Fruit fly (Drosophila melanogaster) whole organism, embryonic: ENCODE results near the gene CG43245.

Experiments used
- ATbp ChIP-seq: fragments of 200-800 bp; sonication (Bioruptor generic); optimal IDR thresholded peaks from 2 replicates; lab custom pipeline; 2017; ENCODE audit warnings: missing biosample characterization, mild to moderate bottlenecking, missing genetic modification characterization, missing genetic modification reagents
- Atf6 ChIP-seq: fragments of 200-800 bp; sonication (Bioruptor generic); IDR thresholded peaks from 2 replicates; pipeline ENCODE4 v1.3.6; 2022; ENCODE audit warnings: missing biosample characterization, missing genetic modification characterization
- B-H1 ChIP-seq: fragments of 200-800 bp; sonication (Bioruptor generic); IDR thresholded peaks from 3 replicates; pipeline ENCODE4 v1.3.6; 2022; ENCODE audit warnings: missing biosample characterization, missing genetic modification characterization
- CG10147 ChIP-seq: fragments of 200-800 bp; sonication (Bioruptor generic); optimal IDR thresholded peaks from 2 replicates; lab custom pipeline; 2019; ENCODE audit warnings: missing biosample characterization, mild to moderate bottlenecking, missing genetic modification characterization, moderate library complexity
- CG1024 ChIP-seq: fragments of 200-800 bp; sonication (Bioruptor generic); IDR thresholded peaks from 2 replicates; pipeline ENCODE4 v1.3.6; 2022; ENCODE audit warnings: missing biosample characterization, missing genetic modification characterization
- CG11085 ChIP-seq: fragments of 200-800 bp; sonication (Bioruptor generic); IDR thresholded peaks from 2 replicates; pipeline ENCODE4 v1.3.6; 2022; ENCODE audit warnings: missing biosample characterization, missing genetic modification characterization
- CG11560 ChIP-seq: fragments of 200-800 bp; sonication (Bioruptor generic); IDR thresholded peaks from 3 replicates; pipeline ENCODE4 v1.3.6; 2022; ENCODE audit warnings: missing biosample characterization, missing genetic modification characterization
- CG1233 ChIP-seq: fragments of 200-800 bp; sonication (Bioruptor generic); optimal IDR thresholded peaks from 4 replicates; lab custom pipeline; 2018; ENCODE audit warnings: missing biosample characterization, mild to moderate bottlenecking, missing genetic modification characterization
- CG13123 ChIP-seq: fragments of 200-800 bp; sonication (Bioruptor generic); optimal IDR thresholded peaks from 2 replicates; lab custom pipeline; 2016; ENCODE audit warnings: missing biosample characterization, missing genetic modification characterization
- CG13287 ChIP-seq: fragments of 200-800 bp; sonication (Bioruptor generic); IDR thresholded peaks from 2 replicates; pipeline ENCODE4 v1.3.6; 2022; ENCODE audit warnings: missing biosample characterization, missing genetic modification characterization; ENCODE audit not compliant: partially characterized antibody
- CG14667 ChIP-seq: fragments of 200-800 bp; sonication (Bioruptor generic); IDR thresholded peaks from 2 replicates; pipeline ENCODE4 v1.3.6; 2022; ENCODE audit warnings: missing biosample characterization, missing genetic modification characterization
- CG15696 ChIP-seq: fragments of 200-800 bp; sonication (Bioruptor generic); optimal IDR thresholded peaks from 2 replicates; lab custom pipeline; 2019; ENCODE audit warnings: missing biosample characterization, mild to moderate bottlenecking, missing genetic modification characterization, moderate library complexity
- CG17186 ChIP-seq: fragments of 200-800 bp; sonication (Bioruptor generic); optimal IDR thresholded peaks from 3 replicates; lab custom pipeline; 2017; ENCODE audit warnings: missing biosample characterization, missing genetic modification reagents, missing genetic modification characterization
- CG17829 ChIP-seq: fragments of 200-800 bp; optimal IDR thresholded peaks from 2 replicates; lab custom pipeline; 2019; ENCODE audit warnings: missing biosample characterization, mild to moderate bottlenecking, missing genetic modification characterization, moderate library complexity
- CG2199 ChIP-seq: fragments of 200-800 bp; sonication (Bioruptor generic); IDR thresholded peaks from 3 replicates; pipeline ENCODE4 v1.3.6; 2022; ENCODE audit warnings: missing biosample characterization, missing genetic modification characterization
- CG2712 ChIP-seq: fragments of 200-800 bp; optimal IDR thresholded peaks from 3 replicates; lab custom pipeline; 2019; ENCODE audit warnings: missing biosample characterization, mild to moderate bottlenecking, missing genetic modification characterization, moderate library complexity
- CG31365 ChIP-seq: fragments of 200-800 bp; sonication (Bioruptor generic); optimal IDR thresholded peaks from 2 replicates; lab custom pipeline; 2018; ENCODE audit warnings: missing biosample characterization, mild to moderate bottlenecking, missing genetic modification characterization
- CG3163 ChIP-seq: fragments of 200-800 bp; sonication (Bioruptor generic); optimal IDR thresholded peaks from 3 replicates; lab custom pipeline; 2016; ENCODE audit warnings: missing biosample characterization, missing genetic modification characterization
- CG3407 ChIP-seq: fragments of 200-800 bp; sonication (Bioruptor generic); optimal IDR thresholded peaks from 2 replicates; lab custom pipeline; 2018; ENCODE audit warnings: missing biosample characterization, mild to moderate bottlenecking, missing genetic modification characterization
- CG34422 ChIP-seq: fragments of 200-800 bp; sonication (Bioruptor generic); IDR thresholded peaks from 3 replicates; pipeline ENCODE4 v1.3.6; 2022; ENCODE audit warnings: missing biosample characterization, missing genetic modification characterization
- CG3995 ChIP-seq: fragments of 200-800 bp; sonication (Bioruptor generic); optimal IDR thresholded peaks from 3 replicates; lab custom pipeline; 2016; ENCODE audit warnings: missing biosample characterization, missing genetic modification characterization
- CG5180 ChIP-seq: fragments of 200-800 bp; sonication (Bioruptor generic); optimal IDR thresholded peaks from 3 replicates; lab custom pipeline; 2017; ENCODE audit warnings: missing biosample characterization, missing genetic modification characterization, mild to moderate bottlenecking, moderate library complexity, missing genetic modification reagents
- Deaf1 ChIP-seq: fragments of 200-800 bp; optimal IDR thresholded peaks from 3 replicates; lab custom pipeline; 2019; ENCODE audit warnings: missing biosample characterization, mild to moderate bottlenecking, missing genetic modification characterization, moderate library complexity
- H15 ChIP-seq: fragments of 200-800 bp; sonication (Bioruptor generic); IDR thresholded peaks from 3 replicates; pipeline ENCODE4 v1.3.6; 2022; ENCODE audit warnings: missing biosample characterization, missing genetic modification characterization
- Hmx ChIP-seq: fragments of 200-800 bp; sonication (Bioruptor generic); optimal IDR thresholded peaks from 2 replicates; lab custom pipeline; 2016; ENCODE audit warnings: missing biosample characterization, missing genetic modification characterization
- Hsf ChIP-seq: fragments of 200-800 bp; sonication (Bioruptor generic); optimal IDR thresholded peaks from 3 replicates; lab custom pipeline; 2016; ENCODE audit warnings: missing biosample characterization, missing genetic modification characterization
- Jarid2 ChIP-seq: fragments of 200-800 bp; sonication (Bioruptor generic); optimal IDR thresholded peaks from 3 replicates; lab custom pipeline; 2017; ENCODE audit warnings: mild to moderate bottlenecking, missing biosample characterization, missing genetic modification reagents, missing genetic modification characterization
- Oli ChIP-seq: fragments of 200-800 bp; sonication (Bioruptor generic); optimal IDR thresholded peaks from 2 replicates; lab custom pipeline; 2018; ENCODE audit warnings: missing biosample characterization, mild to moderate bottlenecking, missing genetic modification characterization, moderate library complexity
- Rx ChIP-seq: fragments of 200-800 bp; sonication (Bioruptor generic); IDR thresholded peaks from 2 replicates; pipeline ENCODE4 v1.3.6; 2022; ENCODE audit warnings: missing biosample characterization, missing genetic modification characterization
- Sox100B ChIP-seq: fragments of 200-800 bp; sonication (Bioruptor generic); optimal IDR thresholded peaks from 3 replicates; lab custom pipeline; 2018; ENCODE audit warnings: missing biosample characterization, mild to moderate bottlenecking, missing genetic modification characterization
- Stat92E ChIP-seq, 3 experiments: fragments of >200 bp in 2 of 3; fragments of 200-800 bp in 1 of 3; sonication (Bioruptor generic) in 1 of 3; optimal IDR thresholded peaks; 2 replicates each; lab custom pipeline; 2017 to 2019; ENCODE audit warnings: missing biosample characterization in 3 of 3, missing genetic modification characterization in 3 of 3, mild to moderate bottlenecking in 1 of 3, moderate library complexity in 1 of 3
- Taf1 ChIP-seq: fragments of 200-800 bp; sonication (Bioruptor generic); IDR thresholded peaks from 2 replicates; pipeline ENCODE4 v1.3.6; 2022; ENCODE audit warnings: missing biosample characterization, missing genetic modification characterization
- dimm ChIP-seq: fragments of 200-800 bp; sonication (Bioruptor generic); IDR thresholded peaks from 2 replicates; pipeline ENCODE4 v1.3.6; 2022; ENCODE audit warnings: missing biosample characterization, missing genetic modification characterization
- dmrt11E ChIP-seq: fragments of 200-800 bp; sonication (Bioruptor generic); optimal IDR thresholded peaks from 3 replicates; lab custom pipeline; 2018; ENCODE audit warnings: missing biosample characterization, mild to moderate bottlenecking, missing genetic modification characterization, moderate library complexity
- dmrt99B ChIP-seq: fragments of 200-800 bp; sonication (Bioruptor generic); optimal IDR thresholded peaks from 2 replicates; lab custom pipeline; 2018; ENCODE audit warnings: missing biosample characterization, mild to moderate bottlenecking, missing genetic modification characterization, moderate library complexity
- h ChIP-seq: fragments of >200 bp; optimal IDR thresholded peaks from 2 replicates; lab custom pipeline; 2017
- lola ChIP-seq, 3 experiments: fragments of >200 bp in 2 of 3; fragments of 200-800 bp in 1 of 3; sonication (Bioruptor generic) in 1 of 3; optimal IDR thresholded peaks; 2 replicates each; lab custom pipeline; 2017 to 2019; ENCODE audit warnings: missing biosample characterization in 3 of 3, missing genetic modification characterization in 3 of 3, mild to moderate bottlenecking in 1 of 3, moderate library complexity in 1 of 3
- onecut ChIP-seq: fragments of 200-800 bp; sonication (Bioruptor generic); IDR thresholded peaks from 2 replicates; pipeline ENCODE4 v1.3.6; 2022; ENCODE audit warnings: missing biosample characterization, missing genetic modification characterization
- pan ChIP-seq, 4 experiments: fragments of >200 bp in 3 of 4; fragments of 200-800 bp in 1 of 4; sonication (Bioruptor generic) in 1 of 4; optimal IDR thresholded peaks in 3 of 4; IDR thresholded peaks in 1 of 4; 2 replicates each; pipeline versions ENCODE4 v1.3.6 to Lab custom; 2017 to 2022; ENCODE audit warnings: missing biosample characterization in 2 of 4, missing genetic modification characterization in 2 of 4, mixed read lengths in 1 of 4
- phol ChIP-seq: fragments of 200-800 bp; sonication (Bioruptor generic); optimal IDR thresholded peaks from 3 replicates; lab custom pipeline; 2018; ENCODE audit warnings: missing biosample characterization, mild to moderate bottlenecking, missing genetic modification characterization, moderate library complexity
- prd ChIP-seq, 3 experiments: fragments of >200 bp in 2 of 3; fragments of 200-800 bp in 1 of 3; sonication (Bioruptor generic) in 1 of 3; optimal IDR thresholded peaks in 2 of 3; IDR thresholded peaks in 1 of 3; 2 replicates in 2 of 3; 3 replicates in 1 of 3; pipeline versions ENCODE4 v1.3.6 to Lab custom; 2017 to 2022; ENCODE audit warnings: missing biosample characterization in 1 of 3, missing genetic modification characterization in 1 of 3
- run ChIP-seq: fragments of 200-800 bp; sonication (Bioruptor generic); optimal IDR thresholded peaks from 3 replicates; lab custom pipeline; 2018; ENCODE audit warnings: missing biosample characterization, mild to moderate bottlenecking, missing genetic modification characterization
- schlank ChIP-seq: fragments of 200-800 bp; sonication (Bioruptor generic); optimal IDR thresholded peaks from 2 replicates; lab custom pipeline; 2018; ENCODE audit warnings: missing biosample characterization, mild to moderate bottlenecking, missing genetic modification characterization
- sim ChIP-seq: fragments of 200-800 bp; sonication (Bioruptor generic); IDR thresholded peaks from 2 replicates; pipeline ENCODE4 v1.3.6; 2022; ENCODE audit warnings: missing biosample characterization, missing genetic modification characterization
- ttk ChIP-seq: fragments of 200-800 bp; sonication (Bioruptor generic); IDR thresholded peaks from 2 replicates; pipeline ENCODE4 v2.1.2; 2022; ENCODE audit warnings: missing biosample characterization, missing genetic modification characterization
- vfl ChIP-seq: fragments of 200-800 bp; sonication (Bioruptor generic); optimal IDR thresholded peaks from 2 replicates; lab custom pipeline; 2016; ENCODE audit warnings: missing biosample characterization, missing genetic modification characterization
- zen2 ChIP-seq: fragments of 200-800 bp; sonication (Bioruptor generic); IDR thresholded peaks from 3 replicates; pipeline ENCODE4 v1.3.6; 2022; ENCODE audit warnings: missing biosample characterization, missing genetic modification characterization; ENCODE audit not compliant: partially characterized antibody

Gene CG43245

DNA sequence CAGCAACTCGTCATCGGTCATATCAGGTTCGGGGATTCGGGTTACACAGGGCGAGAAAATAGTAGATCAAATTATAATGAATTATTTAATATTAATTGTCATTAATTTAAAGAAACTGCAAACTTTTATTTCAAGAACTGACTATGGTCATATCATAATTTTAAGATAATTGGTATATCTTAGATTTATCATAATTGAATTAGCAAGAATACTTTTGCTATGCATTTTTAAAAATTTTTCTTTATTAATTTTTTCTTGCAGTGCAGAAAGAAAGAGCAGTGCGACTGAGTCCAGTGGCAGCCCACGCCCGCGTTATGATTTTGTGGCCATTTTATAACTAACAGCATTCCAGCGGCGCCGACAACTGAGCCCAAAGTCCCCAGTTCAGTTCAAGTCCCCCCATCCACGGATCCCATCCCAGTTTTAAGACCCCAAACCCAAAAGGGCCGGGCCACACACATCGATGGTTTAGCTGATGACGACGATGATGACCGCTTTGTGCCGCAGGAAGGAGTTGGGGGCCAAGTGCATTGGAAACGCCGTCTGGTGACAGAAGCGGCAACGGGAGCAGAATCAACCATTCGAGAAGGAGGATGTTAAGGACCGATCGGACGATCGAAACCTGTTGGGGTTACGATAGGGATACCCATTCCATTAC is 931 bp downstream of the CG43245 start (continued):
- peak; percentile 89 for TF ChIP-seq CG17829 (tag; lab: Kevin White, UChicago)
- no peak for TF ChIP-seq CG11085 (GFP tag; lab: Robert Waterston, UW)
- no peak for TF ChIP-seq dimm (GFP tag; lab: Robert Waterston, UW)
- TF ChIP-seq CG15696 = peak; percentile 76
- TF ChIP-seq CG3163 = no peak
- peak; percentile 39 for TF ChIP-seq Deaf1 (tag; lab: Kevin White, UChicago)
- TF ChIP-seq CG3407 (GFP tag; lab: Kevin White, UChicago) = peak; percentile 64
- TF ChIP-seq Oli (tag; lab: Kevin White, UChicago) = peak; percentile 64
- 0 out of 2 replicates have a peak, but pooled peaks have one; percentile 20 for TF ChIP-seq Taf1 (GFP tag; lab: Robert Waterston, UW)
- TF ChIP-seq CG1024 (GFP tag; lab: Robert Waterston, UW) = 0 out of 2 replicates have a peak, but pooled peaks have one; percentile 10
- peak; percentile 62 for TF ChIP-seq ATbp (GFP tag; lab: Kevin White, UChicago)
- 0 out of 3 replicates have a peak, but pooled peaks have one; percentile 37 for TF ChIP-seq CG34422 (GFP tag; lab: Robert Waterston, UW)
- TF ChIP-seq CG5180 (GFP tag; lab: Kevin White, UChicago) = peak; percentile 45
- peak; percentile 78 for TF ChIP-seq Sox100B (GFP tag; lab: Kevin White, UChicago)
- TF ChIP-seq CG1233 (GFP tag; lab: Kevin White, UChicago) = peak; percentile 45
- peak in 1 of 3 experiments; percentile 91 for TF ChIP-seq Stat92E (GFP tag; optimal IDR thresholded peaks at IDR 0.05; lab: Kevin White, UChicago)
- peak; percentile 95 for TF ChIP-seq dmrt11E (tag; lab: Kevin White, UChicago)
- TF ChIP-seq CG2199 (GFP tag; lab: Robert Waterston, UW) = no peak
- no peak for TF ChIP-seq zen2 (GFP tag; lab: Robert Waterston, UW)
- TF ChIP-seq CG13287 (GFP tag; lab: Robert Waterston, UW) = no peak
- 0 out of 2 replicates have a peak, but pooled peaks have one; percentile 34 for TF ChIP-seq CG14667
- no peak for TF ChIP-seq Hmx
- no peak for TF ChIP-seq Rx (GFP tag; lab: Robert Waterston, UW)
- no peak for TF ChIP-seq B-H1
- no peak for TF ChIP-seq CG31365 (tag; lab: Kevin White, UChicago)
- no peak for TF ChIP-seq CG17186 (GFP tag; lab: Kevin White, UChicago)
- TF ChIP-seq h (lab: Kevin White, UChicago) = no peak
- peak; percentile 87 for TF ChIP-seq phol
- no peak for TF ChIP-seq schlank (tag; lab: Kevin White, UChicago)
- TF ChIP-seq lola (GFP tag; optimal IDR thresholded peaks at IDR 0.05; lab: Kevin White, UChicago) = peak in 1 of 3 experiments; percentile 95
- TF ChIP-seq Atf6 (GFP tag; lab: Robert Waterston, UW) = peak; percentile 16; the same call in 1 of the 2 replicates
- 0 out of 3 replicates have a peak, but pooled peaks have one; percentile 33 for TF ChIP-seq CG11560 (tag; lab: Robert Waterston, UW)
- TF ChIP-seq pan (optimal IDR thresholded peaks at IDR 0.05; lab: Kevin White, UChicago) = no peak
- peak in 1 of 2 experiments; percentile 32 for TF ChIP-seq pan (GFP tag; optimal IDR thresholded peaks at IDR 0.05 in 1 of 2, IDR thresholded peaks at IDR 0.05 in 1 of 2)
- TF ChIP-seq CG10147 (GFP tag; lab: Kevin White, UChicago) = peak; percentile 24
- no peak for TF ChIP-seq CG3995 (GFP tag; lab: Kevin White, UChicago)
- TF ChIP-seq run (tag; lab: Kevin White, UChicago) = peak; percentile 1
- no peak for TF ChIP-seq vfl
- TF ChIP-seq onecut (GFP tag; lab: Robert Waterston, UW) = peak; percentile 23
- TF ChIP-seq H15 (GFP tag; lab: Robert Waterston, UW) = no peak
- TF ChIP-seq Hsf = peak; percentile 33
- TF ChIP-seq dmrt99B (tag; lab: Kevin White, UChicago) = peak; percentile 51
- peak; percentile 77 for TF ChIP-seq sim (GFP tag; lab: Robert Waterston, UW)
- no peak for TF ChIP-seq prd (optimal IDR thresholded peaks at IDR 0.05; lab: Kevin White, UChicago)
- TF ChIP-seq prd (GFP tag; IDR thresholded peaks at IDR 0.05; lab: Robert Waterston, UW) = peak; percentile 63
- peak; percentile 28 for TF ChIP-seq CG13123
- 0 out of 2 replicates have a peak, but pooled peaks have one; percentile 12 for TF ChIP-seq ttk
- TF ChIP-seq CG2712 (tag; lab: Kevin White, UChicago) = peak; percentile 95
- TF ChIP-seq Jarid2 (GFP tag; lab: Kevin White, UChicago) = peak; percentile 42
